Worm (Caenorhabditis elegans): ENCODE data around the gene nekl-4.

ce11 chrIII:5554884-5555500 is 37.7 kb upstream of the nekl-4 start, which contains the start of the genes nmad-1 and hach-1:
- TF ChIP-seq ets-7 (tag; optimal IDR thresholded peaks at IDR 0.05), result peak; percentile 75
- no peak for TF ChIP-seq ama-1 (optimal IDR thresholded peaks at IDR 0.05)
- peak; percentile 93 for TF ChIP-seq scrt-1 (GFP tag; IDR thresholded peaks at IDR 0.05)
- TF ChIP-seq hnd-1 (tag; optimal IDR thresholded peaks at IDR 0.05), result peak; percentile 78
- peak; percentile 94 for TF ChIP-seq tbx-11 (GFP tag; IDR thresholded peaks at IDR 0.05)
- TF ChIP-seq aly-1 (tag; optimal IDR thresholded peaks at IDR 0.05), result peak; percentile 77
- TF ChIP-seq tra-4 (tag; optimal IDR thresholded peaks at IDR 0.05), result peak; percentile 77
- TF ChIP-seq hmg-4 (GFP tag; optimal IDR thresholded peaks at IDR 0.05), result peak; percentile 89
- peak; percentile 94 for TF ChIP-seq pes-1 (GFP tag; IDR thresholded peaks at IDR 0.05)
- peak; percentile 89 for TF ChIP-seq tbx-37 (GFP tag; conservative IDR thresholded peaks at IDR 0.05)
- peak; percentile 60 for TF ChIP-seq hmbx-1 (tag; optimal IDR thresholded peaks at IDR 0.05)
- TF ChIP-seq flt-1 (GFP tag; IDR thresholded peaks at IDR 0.05), result peak; percentile 86
- peak; percentile 91 for TF ChIP-seq sea-1 (GFP tag; conservative IDR thresholded peaks at IDR 0.05)

Measured in whole organism, early embryonic.